Worm (Caenorhabditis elegans) whole organism, L4 larva: ENCODE results near the gene kin-30.

Source experiments
- ZK337.2 ChIP-seq: fragments of 200-800 bp; sonication (Bioruptor generic); IDR thresholded peaks from 2 replicates; pipeline ENCODE4 v1.3.6; 2022; ENCODE audit warnings: missing genetic modification reagents, missing genetic modification characterization, missing compliant biosample characterization
- aha-1 ChIP-seq: fragments of 150-350 bp; peaks from one replicate; lab custom pipeline; 2014; ENCODE audit warnings: missing biosample characterization, missing genetic modification characterization
- ceh-44 ChIP-seq: fragments of 200-800 bp; sonication (Bioruptor generic); IDR thresholded peaks from 2 replicates; pipeline ENCODE4 v1.3.6; 2022; ENCODE audit warnings: missing genetic modification reagents, missing genetic modification characterization, missing compliant biosample characterization
- daf-19 ChIP-seq: fragments of 200-800 bp; sonication (Bioruptor generic); conservative IDR thresholded peaks from 2 replicates; pipeline ENCODE4 v1.3.6; 2022; ENCODE audit warnings: missing genetic modification characterization, missing compliant biosample characterization
- daf-8 ChIP-seq: fragments of 200-800 bp; sonication (Bioruptor generic); IDR thresholded peaks from 2 replicates; pipeline ENCODE4 v1.3.6; 2022; ENCODE audit warnings: missing genetic modification characterization, missing compliant biosample characterization
- dmd-6 ChIP-seq: fragments of 200-800 bp; sonication (Bioruptor generic); IDR thresholded peaks from 2 replicates; pipeline ENCODE4 v1.3.6; 2022; ENCODE audit warnings: missing genetic modification reagents, missing genetic modification characterization, missing compliant biosample characterization
- dmd-8 ChIP-seq: fragments of 200-800 bp; sonication (Bioruptor generic); IDR thresholded peaks from 2 replicates; pipeline ENCODE4 v1.3.6; 2022; ENCODE audit warnings: missing genetic modification characterization, missing compliant biosample characterization
- dve-1 ChIP-seq: sonication (generic microtip); optimal IDR thresholded peaks from 2 replicates; lab custom pipeline; 2017; ENCODE audit warnings: antibody characterized with exemption, mild to moderate bottlenecking, missing genetic modification characterization, missing compliant biosample characterization; ENCODE audit not compliant: insufficient read depth
- egl-43 ChIP-seq: fragments of 200-800 bp; sonication (Bioruptor generic); IDR thresholded peaks from 2 replicates; pipeline ENCODE4 v1.3.6; 2022; ENCODE audit warnings: missing genetic modification reagents, missing genetic modification characterization, missing compliant biosample characterization
- fkh-10 ChIP-seq: fragments of 150-350 bp; optimal IDR thresholded peaks from 2 replicates; lab custom pipeline; 2014; ENCODE audit warnings: missing biosample characterization, missing genetic modification reagents, missing genetic modification characterization
- hlh-11 ChIP-seq: fragments of 200-800 bp; sonication (Bioruptor generic); optimal IDR thresholded peaks from 2 replicates; lab custom pipeline; 2018; ENCODE audit warnings: mild to moderate bottlenecking, missing genetic modification characterization, missing compliant biosample characterization
- hlh-30 ChIP-seq: sonication (generic microtip); optimal IDR thresholded peaks from 2 replicates; lab custom pipeline; 2017; ENCODE audit warnings: antibody characterized with exemption, mild to moderate bottlenecking, missing genetic modification characterization, missing compliant biosample characterization; ENCODE audit not compliant: insufficient read depth
- hmg-1.1 ChIP-seq: fragments of 200-800 bp; sonication (Bioruptor generic); IDR thresholded peaks from 2 replicates; pipeline ENCODE4 v1.3.6; 2022; ENCODE audit warnings: missing genetic modification reagents, missing genetic modification characterization, missing compliant biosample characterization
- lin-1 ChIP-seq: fragments of 200-800 bp; sonication (Bioruptor generic); IDR thresholded peaks from 2 replicates; pipeline ENCODE4 v1.3.6; 2022; ENCODE audit warnings: missing genetic modification reagents, missing genetic modification characterization, missing compliant biosample characterization
- lin-15B ChIP-seq: fragments of 150-350 bp; sonication (generic microtip); optimal IDR thresholded peaks from 3 replicates; lab custom pipeline; 2014; ENCODE audit warnings: missing biosample characterization, missing genetic modification characterization
- lin-38 ChIP-seq: fragments of 200-800 bp; sonication (Bioruptor generic); IDR thresholded peaks from 2 replicates; pipeline ENCODE4 v1.3.6; 2022; ENCODE audit warnings: missing genetic modification reagents, missing genetic modification characterization, missing compliant biosample characterization
- lin-39 ChIP-seq: fragments of 150-350 bp; optimal IDR thresholded peaks from 2 replicates; lab custom pipeline; 2014; ENCODE audit warnings: missing biosample characterization, missing genetic modification reagents, missing genetic modification characterization
- lir-3 ChIP-seq: sonication (generic microtip); optimal IDR thresholded peaks from 2 replicates; lab custom pipeline; 2016; ENCODE audit warnings: mild to moderate bottlenecking, missing genetic modification characterization, missing compliant biosample characterization
- madf-5 ChIP-seq, 2 experiments: fragments of 200-800 bp; sonication (Bioruptor generic); IDR thresholded peaks; 2 replicates each; pipeline ENCODE4 v1.3.6; 2022; ENCODE audit warnings: missing compliant biosample characterization in 2 of 2, missing genetic modification characterization in 2 of 2
- mxl-2 ChIP-seq: fragments of 200-800 bp; sonication (Bioruptor generic); conservative IDR thresholded peaks from 2 replicates; pipeline ENCODE4 v1.3.6; 2022; ENCODE audit warnings: missing genetic modification reagents, missing genetic modification characterization, missing compliant biosample characterization
- nhr-102 ChIP-seq: sonication (generic microtip); optimal IDR thresholded peaks from 2 replicates; lab custom pipeline; 2016; ENCODE audit warnings: mild to moderate bottlenecking, missing genetic modification characterization, moderate library complexity, missing compliant biosample characterization
- nhr-11 ChIP-seq: fragments of 150-350 bp; optimal IDR thresholded peaks from 2 replicates; lab custom pipeline; 2014; ENCODE audit warnings: missing biosample characterization, missing genetic modification characterization
- nhr-237 ChIP-seq: sonication (generic microtip); optimal IDR thresholded peaks from 2 replicates; lab custom pipeline; 2017; ENCODE audit warnings: missing biosample characterization, missing genetic modification characterization
- nhr-28 ChIP-seq: fragments of 150-350 bp; optimal IDR thresholded peaks from 2 replicates; lab custom pipeline; 2014; ENCODE audit warnings: missing biosample characterization, missing genetic modification characterization
- nhr-48 ChIP-seq: sonication (generic microtip); optimal IDR thresholded peaks from 2 replicates; lab custom pipeline; 2016; ENCODE audit warnings: mild to moderate bottlenecking, missing genetic modification characterization, missing compliant biosample characterization
- nhr-76 ChIP-seq: fragments of 150-350 bp; optimal IDR thresholded peaks from 2 replicates; lab custom pipeline; 2014; ENCODE audit warnings: missing biosample characterization, missing genetic modification characterization
- set-16 ChIP-seq: fragments of 200-800 bp; sonication (Bioruptor generic); IDR thresholded peaks from 2 replicates; pipeline ENCODE4 v1.3.6; 2022; ENCODE audit warnings: missing genetic modification reagents, missing genetic modification characterization, missing compliant biosample characterization
- snpc-1.2 ChIP-seq: fragments of 200-800 bp; sonication (Bioruptor generic); IDR thresholded peaks from 2 replicates; pipeline ENCODE4 v1.3.6; 2022; ENCODE audit warnings: missing genetic modification reagents, missing genetic modification characterization, missing compliant biosample characterization
- spr-3 ChIP-seq: fragments of 200-800 bp; sonication (Bioruptor generic); optimal IDR thresholded peaks from 2 replicates; lab custom pipeline; 2018; ENCODE audit warnings: mild to moderate bottlenecking, missing genetic modification characterization, missing compliant biosample characterization
- tag-97 ChIP-seq: fragments of 200-800 bp; sonication (Bioruptor generic); IDR thresholded peaks from 2 replicates; pipeline ENCODE4 v1.3.6; 2022; ENCODE audit warnings: missing genetic modification characterization, missing compliant biosample characterization
- zfp-3 ChIP-seq: fragments of 200-800 bp; sonication (Bioruptor generic); conservative IDR thresholded peaks from 2 replicates; pipeline ENCODE4 v1.3.6; 2022; ENCODE audit warnings: missing genetic modification reagents, missing genetic modification characterization, missing compliant biosample characterization
- ztf-11 ChIP-seq: fragments of 150-350 bp; optimal IDR thresholded peaks from 2 replicates; lab custom pipeline; 2014; ENCODE audit warnings: missing biosample characterization, missing genetic modification characterization
- ztf-7 ChIP-seq: fragments of 150-350 bp; optimal IDR thresholded peaks from 2 replicates; lab custom pipeline; 2014; ENCODE audit warnings: missing biosample characterization, missing genetic modification characterization

Gene kin-30

ce11 chrV:15276915-15277314, 32.4 kb downstream of the kin-30 start, which contains the start of gene srw-17:
TSS of gene srw-17 (minus strand) at chrV:15277015.
- TF ChIP-seq nhr-11 (tag; lab: Kevin White, UChicago) (peak; percentile 19), nhr-76 (tag; lab: Kevin White, UChicago) (no peak), mxl-2 (no peak), snpc-1.2 (GFP tag; lab: Robert Waterston, UW) (no peak), lin-15B (no peak)

ce11 chrV:15281279-15281949, 36.9 kb downstream of the kin-30 start, which contains the start of the genes srw-19 and srx-51:
TSS of gene srw-19 (minus strand) at chrV:15281379.
TSS of gene srx-51 (plus strand) at chrV:15281899.
- no peak for TF ChIP-seq lin-39 (tag; lab: Kevin White, UChicago)
- TF ChIP-seq nhr-237, result no peak
- TF ChIP-seq egl-43 (GFP tag; lab: Robert Waterston, UW), result no peak
- TF ChIP-seq aha-1 (tag; lab: Kevin White, UChicago), result no peak
- no peak for TF ChIP-seq ztf-7 (tag; lab: Kevin White, UChicago)
- TF ChIP-seq ztf-11 (tag; lab: Kevin White, UChicago), result no peak
- no peak for TF ChIP-seq fkh-10
- no peak for TF ChIP-seq nhr-48 (tag; lab: Kevin White, UChicago)
- TF ChIP-seq daf-19 (GFP tag; lab: Robert Waterston, UW), result no peak
- TF ChIP-seq set-16 (GFP tag; lab: Robert Waterston, UW), result no peak
- no peak for TF ChIP-seq hmg-1.1 (GFP tag; lab: Robert Waterston, UW)
- no peak for TF ChIP-seq madf-5 (GFP tag; IDR thresholded peaks at IDR 0.05; lab: Robert Waterston, UW)
- no peak for TF ChIP-seq dve-1 (tag; lab: Kevin White, UChicago)
- no peak for TF ChIP-seq lin-38
- no peak for TF ChIP-seq spr-3 (GFP tag; lab: Kevin White, UChicago)
- no peak for TF ChIP-seq hlh-11
- no peak for TF ChIP-seq nhr-11 (tag; lab: Kevin White, UChicago)

ce11 chrV:15285984-15286383, 41.4 kb downstream of the kin-30 start:
- TF ChIP-seq dmd-6 (GFP tag; lab: Robert Waterston, UW) (peak; percentile 96), nhr-11 (tag; lab: Kevin White, UChicago) (no peak)
- TF ChIP-seq, all 104 proteins: peak for 1

DNA sequence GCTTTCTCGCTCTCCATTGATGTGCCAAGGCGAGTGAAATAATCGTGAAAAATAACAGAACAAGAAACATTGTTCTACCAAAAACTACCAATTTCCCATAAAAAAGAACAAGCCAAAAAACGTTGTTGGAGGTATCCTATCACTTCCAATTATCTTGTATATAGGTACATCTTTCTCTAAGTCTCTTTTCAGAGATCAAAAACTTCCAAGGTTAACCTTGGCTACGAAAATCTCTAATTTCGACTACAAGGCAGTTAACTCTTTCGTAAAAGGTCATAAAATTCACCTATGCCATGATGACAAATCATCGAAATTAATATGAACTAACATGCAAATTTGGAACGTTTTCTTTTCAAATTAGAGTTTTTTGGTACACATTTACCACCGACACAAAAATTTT, 43.3 kb downstream of the kin-30 start, which contains the start of gene cyp-34A1:
Gene cyp-34A1 (minus strand): TSS at position 101 of the 400 bp plus-strand sequence.
- TF ChIP-seq snpc-1.2 (GFP tag; lab: Robert Waterston, UW), result no peak
- no peak for TF ChIP-seq lin-1 (GFP tag; lab: Robert Waterston, UW)
- no peak for TF ChIP-seq nhr-102 (tag; lab: Kevin White, UChicago)
- TF ChIP-seq tag-97, result no peak
- no peak for TF ChIP-seq daf-8 (GFP tag; lab: Robert Waterston, UW)
- TF ChIP-seq ceh-44 (GFP tag; lab: Robert Waterston, UW), result no peak
- no peak for TF ChIP-seq hlh-30 (tag; lab: Kevin White, UChicago)
- no peak for TF ChIP-seq fkh-10
- no peak for TF ChIP-seq lir-3 (tag; lab: Kevin White, UChicago)
- no peak for TF ChIP-seq zfp-3 (GFP tag; lab: Robert Waterston, UW)
- TF ChIP-seq aha-1 (tag; lab: Kevin White, UChicago), result no peak
- TF ChIP-seq ztf-11 (tag; lab: Kevin White, UChicago), result no peak
- TF ChIP-seq mxl-2, result no peak
- TF ChIP-seq ZK337.2, result no peak
- no peak for TF ChIP-seq nhr-28 (tag; lab: Kevin White, UChicago)
- no peak for TF ChIP-seq dmd-8 (GFP tag; lab: Robert Waterston, UW)
- TF ChIP-seq, all 104 proteins: peak for 0
